Worm (Caenorhabditis elegans) whole organism, L4/young adult: Measurements from ENCODE around the gene dhs-7.

Experiments
- W03F9.2 ChIP-seq: fragments of 150-350 bp; optimal IDR thresholded peaks from 2 replicates; lab custom pipeline; 2014; ENCODE audit warnings: missing biosample characterization, missing genetic modification characterization
- him-1 ChIP-seq: sonication (generic microtip); optimal IDR thresholded peaks from 2 replicates; lab custom pipeline; 2016; ENCODE audit warnings: missing genotype, missing genetic modification reagents, missing genetic modification characterization, missing compliant biosample characterization

DNA sequence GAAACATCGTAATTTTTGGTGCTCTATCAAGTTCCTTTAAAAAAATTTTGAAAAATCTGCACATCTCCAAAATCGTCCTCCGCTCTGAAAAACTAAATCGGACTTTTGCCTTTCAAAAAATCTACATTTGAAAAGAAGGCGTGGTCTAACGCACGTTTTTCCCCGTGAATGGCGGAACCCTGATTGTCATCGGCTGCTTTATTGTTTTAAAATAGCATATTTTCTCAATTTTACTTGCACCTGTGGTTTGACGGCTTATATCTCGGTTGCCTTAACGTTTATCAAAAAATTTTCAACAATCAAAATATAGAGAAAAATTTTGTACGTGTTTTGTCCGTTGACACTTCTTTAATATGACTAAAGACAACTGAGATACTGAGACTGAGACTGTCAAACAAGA is 23.7 kb upstream of the dhs-7 start:
- TF ChIP-seq him-1 (tag; lab: Kevin White, UChicago) (no peak), W03F9.2 (tag; lab: Kevin White, UChicago) (no peak)
